Worm (Caenorhabditis elegans): ENCODE data around the gene duo-1.

DNA sequence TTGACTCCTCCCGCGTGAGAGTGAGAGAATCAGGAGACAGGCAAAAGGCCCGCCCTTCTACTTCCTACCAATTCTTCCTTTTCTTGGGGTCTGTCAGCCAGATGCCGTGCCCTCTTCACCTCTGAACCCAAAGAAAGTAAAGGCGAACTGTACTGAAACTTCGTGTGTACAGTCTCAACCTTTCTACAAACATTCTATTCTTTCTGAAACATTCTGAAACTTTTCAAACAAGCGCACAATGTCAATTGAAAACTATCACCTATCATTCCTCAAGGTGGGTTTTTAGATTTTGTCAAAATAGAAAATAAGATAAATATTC, 21.9 kb upstream of the duo-1 start:
- no peak for TF ChIP-seq sptf-1 (tag; optimal IDR thresholded peaks at IDR 0.05)
- TF ChIP-seq pqm-1 (tag; optimal IDR thresholded peaks at IDR 0.05) = no peak
- no peak for TF ChIP-seq lin-39 (tag; optimal IDR thresholded peaks at IDR 0.05)
- no peak for TF ChIP-seq elt-3 (tag; optimal IDR thresholded peaks at IDR 0.05)
- TF ChIP-seq aha-1 (tag; optimal IDR thresholded peaks at IDR 0.05) = no peak

All from whole organism, L1 larva.